Worm (Caenorhabditis elegans) whole organism, late embryonic: ENCODE results near the gene W10G6.6.
"Not testable (repeated sequence)": the region's sequence is repeated elsewhere in the genome, so short reads cannot be mapped to it uniquely, and the experiment has no call there.

Source experiments
- C08G9.2 ChIP-seq: sonication (generic microtip); optimal IDR thresholded peaks from 2 replicates; lab custom pipeline; 2016; ENCODE audit warnings: mild to moderate bottlenecking, missing genetic modification characterization, moderate library complexity, missing compliant biosample characterization
- T23F11.4 ChIP-seq: fragments of 200-800 bp; sonication (Bioruptor generic); optimal IDR thresholded peaks from 2 replicates; lab custom pipeline; 2018; ENCODE audit warnings: mild to moderate bottlenecking, missing genetic modification characterization, missing compliant biosample characterization
- Y22D7AL.16 ChIP-seq: sonication (generic microtip); optimal IDR thresholded peaks from 2 replicates; lab custom pipeline; 2016; ENCODE audit warnings: missing genetic modification characterization, missing compliant biosample characterization
- ceh-18 ChIP-seq: sonication (generic microtip); optimal IDR thresholded peaks from 2 replicates; lab custom pipeline; 2016; ENCODE audit warnings: missing genetic modification characterization, missing compliant biosample characterization
- ceh-34 ChIP-seq: sonication (generic microtip); optimal IDR thresholded peaks from 2 replicates; lab custom pipeline; 2016; ENCODE audit warnings: mild to moderate bottlenecking, missing genetic modification characterization, missing compliant biosample characterization
- ceh-45 ChIP-seq: fragments of 200-800 bp; sonication (Bioruptor generic); IDR thresholded peaks from 2 replicates; pipeline ENCODE4 v1.3.6; 2022; ENCODE audit warnings: missing genetic modification reagents, missing genetic modification characterization, missing compliant biosample characterization
- ceh-9 ChIP-seq: sonication (generic microtip); optimal IDR thresholded peaks from 2 replicates; lab custom pipeline; 2016; ENCODE audit warnings: mild to moderate bottlenecking, missing genetic modification characterization, inconsistent platforms, missing compliant biosample characterization
- elt-2 ChIP-seq: sonication (generic microtip); optimal IDR thresholded peaks from 2 replicates; lab custom pipeline; 2016; ENCODE audit warnings: missing genetic modification reagents, missing genetic modification characterization, missing compliant biosample characterization
- fkh-10 ChIP-seq: fragments of 150-350 bp; optimal IDR thresholded peaks from 2 replicates; lab custom pipeline; 2014; ENCODE audit warnings: missing biosample characterization, missing genetic modification reagents, missing genetic modification characterization
- hlh-15 ChIP-seq: sonication (generic microtip); optimal IDR thresholded peaks from 2 replicates; lab custom pipeline; 2016; ENCODE audit warnings: missing genetic modification characterization, missing compliant biosample characterization
- hlh-6 ChIP-seq: sonication (generic microtip); optimal IDR thresholded peaks from 2 replicates; lab custom pipeline; 2016; ENCODE audit warnings: missing genotype, missing genetic modification characterization, missing compliant biosample characterization
- hlh-8 ChIP-seq: sonication (generic microtip); optimal IDR thresholded peaks from 2 replicates; lab custom pipeline; 2016; ENCODE audit warnings: missing genotype, missing genetic modification characterization, missing compliant biosample characterization
- lim-6 ChIP-seq: sonication (generic microtip); optimal IDR thresholded peaks from 2 replicates; lab custom pipeline; 2016; ENCODE audit warnings: missing genetic modification characterization, missing compliant biosample characterization
- madf-2 ChIP-seq: sonication (generic microtip); optimal IDR thresholded peaks from 2 replicates; lab custom pipeline; 2017; ENCODE audit warnings: missing genetic modification characterization, missing compliant biosample characterization
- nfya-1 ChIP-seq: sonication (generic microtip); optimal IDR thresholded peaks from 2 replicates; lab custom pipeline; 2017; ENCODE audit warnings: missing genetic modification characterization, mild to moderate bottlenecking, missing compliant biosample characterization, antibody characterized with exemption, moderate library complexity
- nhr-11 ChIP-seq: fragments of 150-350 bp; optimal IDR thresholded peaks from 2 replicates; lab custom pipeline; 2014; ENCODE audit warnings: missing biosample characterization, missing genetic modification characterization
- nhr-232 ChIP-seq: sonication (generic microtip); optimal IDR thresholded peaks from 2 replicates; lab custom pipeline; 2016; ENCODE audit warnings: missing genetic modification characterization, missing compliant biosample characterization
- npax-4 ChIP-seq: sonication (generic microtip); optimal IDR thresholded peaks from 2 replicates; lab custom pipeline; 2016; ENCODE audit warnings: missing genetic modification characterization, missing compliant biosample characterization
- pag-3 ChIP-seq: sonication (generic microtip); optimal IDR thresholded peaks from 2 replicates; lab custom pipeline; 2016; ENCODE audit warnings: missing compliant biosample characterization, missing genetic modification characterization, borderline replicate concordance
- pat-9 ChIP-seq: fragments of 200-800 bp; sonication (Bioruptor generic); optimal IDR thresholded peaks from 2 replicates; lab custom pipeline; 2018; ENCODE audit warnings: mild to moderate bottlenecking, missing genetic modification characterization, moderate library complexity, missing compliant biosample characterization
- rnt-1 ChIP-seq: sonication (generic microtip); optimal IDR thresholded peaks from 2 replicates; lab custom pipeline; 2016; ENCODE audit warnings: missing genetic modification characterization, missing compliant biosample characterization
- sdc-2 ChIP-seq: sonication (generic microtip); optimal IDR thresholded peaks from 2 replicates; lab custom pipeline; 2016; ENCODE audit warnings: missing genotype, missing genetic modification characterization, missing compliant biosample characterization
- sox-2 ChIP-seq: fragments of 200-800 bp; sonication (Bioruptor generic); IDR thresholded peaks from 2 replicates; pipeline ENCODE4 v1.3.6; 2022; ENCODE audit warnings: missing genetic modification reagents, missing genetic modification characterization, missing compliant biosample characterization
- syd-9 ChIP-seq: sonication (generic microtip); optimal IDR thresholded peaks from 2 replicates; lab custom pipeline; 2016; ENCODE audit warnings: mild to moderate bottlenecking, missing genetic modification characterization, moderate library complexity, missing compliant biosample characterization
- tbx-2 ChIP-seq: sonication (generic microtip); optimal IDR thresholded peaks from 2 replicates; lab custom pipeline; 2016; ENCODE audit warnings: missing genetic modification characterization, missing compliant biosample characterization
- ztf-16 ChIP-seq: sonication (generic microtip); optimal IDR thresholded peaks from 2 replicates; lab custom pipeline; 2017; ENCODE audit warnings: missing genetic modification characterization, missing compliant biosample characterization

W10G6.6 gene

DNA sequence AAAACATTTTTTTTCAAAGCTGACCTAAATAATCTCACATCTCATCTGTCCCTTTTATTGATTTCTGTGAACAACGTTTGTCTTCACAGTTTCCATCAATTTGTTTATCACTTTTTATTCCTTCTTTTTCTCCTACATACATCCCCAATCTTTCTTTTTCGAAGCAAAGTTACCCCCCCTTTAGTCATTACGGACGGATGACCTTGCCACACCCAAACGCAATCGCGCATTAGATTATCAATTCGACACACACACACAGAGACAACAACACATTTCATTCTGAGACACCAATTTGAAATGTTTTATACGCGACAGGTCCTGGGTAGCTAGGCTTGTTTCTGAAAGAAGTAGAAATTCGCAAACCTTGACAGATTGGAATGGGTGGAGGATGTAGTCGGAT is 12.7 kb upstream of the W10G6.6 start:
- TF ChIP-seq sox-2 (no peak), tbx-2 (tag; lab: Kevin White, UChicago) (no peak), ceh-34 (tag; lab: Kevin White, UChicago) (no peak)

DNA sequence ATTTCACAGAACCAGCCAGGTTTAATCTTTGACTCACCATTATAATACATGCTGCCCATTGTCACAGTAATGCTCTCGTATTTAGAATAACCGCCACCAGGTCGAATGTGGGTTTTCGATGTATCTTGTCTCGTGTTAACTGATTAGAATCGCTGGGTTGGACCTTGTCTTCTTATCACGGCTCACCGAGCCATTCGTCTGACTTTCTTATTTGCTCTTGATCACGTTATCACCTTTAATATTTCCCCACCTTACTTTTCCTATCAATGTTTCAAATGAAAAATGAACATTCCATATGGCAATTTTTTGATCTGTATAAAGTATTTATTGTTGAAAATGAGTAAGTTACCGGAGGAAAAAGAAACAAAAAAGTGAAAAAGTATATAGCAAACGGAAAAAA is 11.4 kb upstream of the W10G6.6 start, which contains the start of gene sgk-1:
Gene sgk-1, minus strand, starts transcription at position 130 of the 400 bp plus-strand sequence.
- TF ChIP-seq elt-2 (tag; lab: Kevin White, UChicago) (peak; percentile 66), nhr-232 (tag; lab: Kevin White, UChicago) (no peak)
- TF ChIP-seq, all 69 proteins: peak for 1

ce11 chrX:16260077-16260476 is 9.5 kb upstream of the W10G6.6 start:
- peak; percentile 32 for TF ChIP-seq elt-2 (tag; lab: Kevin White, UChicago)
- no peak for TF ChIP-seq ztf-16 (tag; lab: Kevin White, UChicago)
- TF ChIP-seq, all 69 proteins: peak for 1

ce11 chrX:16258503-16258902 is 7.9 kb upstream of the W10G6.6 start:
- TF ChIP-seq hlh-6 (tag; lab: Kevin White, UChicago) (no peak), hlh-15 (tag; lab: Kevin White, UChicago) (no peak), rnt-1 (tag; lab: Kevin White, UChicago) (no peak), hlh-8 (no peak), lim-6 (tag; lab: Kevin White, UChicago) (no peak), Y22D7AL.16 (tag; lab: Kevin White, UChicago) (no peak), syd-9 (tag; lab: Kevin White, UChicago) (no peak), pag-3 (tag; lab: Kevin White, UChicago) (no peak), nfya-1 (tag; lab: Kevin White, UChicago) (no peak), C08G9.2 (no peak)

ce11 chrX:16244764-16245244 is 5.8 kb downstream of the W10G6.6 start, which contains the start of gene W10G6.1:
Gene W10G6.1, plus strand, starts transcription at chrX:16245194.
- TF ChIP-seq ceh-18 (tag; lab: Kevin White, UChicago) (no peak), ceh-45 (GFP tag; lab: Robert Waterston, UW) (no peak), sdc-2 (tag; lab: Kevin White, UChicago) (no peak)

- TF ChIP-seq hlh-8 (no peak), npax-4 (tag; lab: Kevin White, UChicago) (no peak), sox-2 (no peak), T23F11.4 (GFP tag; lab: Kevin White, UChicago) (no peak)
- TF ChIP-seq, all 69 proteins: peak for 0
Measured at ce11 chrX:16243129-16243528, 7.5 kb downstream of the W10G6.6 start.

DNA sequence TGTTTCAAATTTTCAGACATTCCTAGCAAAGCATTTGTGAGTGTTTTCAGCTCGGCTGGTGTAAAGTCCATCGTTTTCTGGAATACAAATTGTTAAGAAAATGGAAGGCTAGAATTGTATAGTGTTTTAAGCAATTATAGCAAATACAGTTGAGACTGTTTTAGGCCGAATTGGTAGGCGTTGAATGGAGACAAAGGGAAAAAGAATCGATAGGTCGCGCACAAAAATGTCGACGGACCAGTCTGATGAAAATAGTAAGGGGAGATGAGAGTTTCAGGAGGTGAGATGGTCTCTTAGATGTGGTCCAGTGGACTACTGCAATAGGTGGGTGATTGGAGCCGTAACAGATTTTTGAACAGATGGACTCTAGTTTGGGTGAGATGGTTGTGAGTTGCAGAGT is 10.0 kb downstream of the W10G6.6 start:
- no peak for TF ChIP-seq ceh-9
- no peak for TF ChIP-seq nhr-11 (tag; lab: Kevin White, UChicago)

ce11 chrX:16228622-16229021 is 22.0 kb downstream of the W10G6.6 start, which contains the start of gene F23A7.5:
Gene F23A7.5, plus strand, starts transcription at chrX:16228922.
- TF ChIP-seq fkh-10 (GFP tag; lab: Kevin White, UChicago) (no peak), ceh-45 (GFP tag; lab: Robert Waterston, UW) (no peak)

DNA sequence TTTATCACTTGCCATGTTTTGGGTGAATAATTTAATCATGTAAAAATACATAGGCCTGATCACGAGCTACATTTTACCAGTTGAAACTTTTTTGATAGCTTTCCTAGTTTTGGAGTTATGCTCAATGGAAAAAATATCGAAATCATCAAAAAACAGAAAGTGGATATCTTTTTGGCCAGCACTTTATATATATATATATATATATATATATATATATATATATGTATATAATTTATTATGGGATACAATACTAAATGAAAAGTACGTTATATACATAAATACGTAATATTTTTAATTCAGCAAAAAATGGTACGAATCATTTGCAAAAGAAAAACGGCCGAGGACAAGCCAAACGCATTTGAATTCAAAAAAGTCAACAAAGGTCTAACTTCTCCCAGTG is 30.9 kb downstream of the W10G6.6 start, which contains the start of gene F23A7.3:
Gene F23A7.3, plus strand, starts transcription at position 301 of the 400 bp plus-strand sequence.
- not testable (repeated sequence) for TF ChIP-seq madf-2 (tag; lab: Kevin White, UChicago); ceh-45 (GFP tag; lab: Robert Waterston, UW); pat-9
- TF ChIP-seq, all 69 proteins: peak for 0; not testable (repeated sequence) for 69
